Fruit fly (Drosophila melanogaster) whole organism, embryonic: ENCODE results near the gene CG33191.

ENCODE experiments used
- B-H2 ChIP-seq: fragments of 200-800 bp; sonication (Bioruptor generic); optimal IDR thresholded peaks from 2 replicates; lab custom pipeline; 2018; ENCODE audit warnings: missing biosample characterization, mild to moderate bottlenecking, missing genetic modification characterization
- CG10654 ChIP-seq: fragments of 200-800 bp; sonication (Bioruptor generic); optimal IDR thresholded peaks from 2 replicates; lab custom pipeline; 2016; ENCODE audit warnings: missing biosample characterization, missing genetic modification characterization
- CG14965 ChIP-seq: fragments of 200-800 bp; sonication (Bioruptor generic); optimal IDR thresholded peaks from 2 replicates; lab custom pipeline; 2016; ENCODE audit warnings: missing biosample characterization, missing genetic modification characterization, borderline replicate concordance
- CG32767 ChIP-seq: fragments of 200-800 bp; sonication (Bioruptor generic); IDR thresholded peaks from 2 replicates; pipeline ENCODE4 v1.3.6; 2022; ENCODE audit warnings: missing biosample characterization, missing genetic modification characterization
- Deaf1 ChIP-seq: fragments of 200-800 bp; optimal IDR thresholded peaks from 3 replicates; lab custom pipeline; 2019; ENCODE audit warnings: missing biosample characterization, mild to moderate bottlenecking, missing genetic modification characterization, moderate library complexity
- Dip2 ChIP-seq: fragments of 200-800 bp; sonication (Bioruptor generic); IDR thresholded peaks from 2 replicates; pipeline ENCODE4 v1.3.6; 2022; ENCODE audit warnings: missing biosample characterization, missing genetic modification characterization
- Dll ChIP-seq: fragments of 200-800 bp; sonication (Bioruptor generic); IDR thresholded peaks from 4 replicates; pipeline ENCODE4 v1.3.6; 2022; ENCODE audit warnings: missing biosample characterization, missing genetic modification characterization; ENCODE audit not compliant: partially characterized antibody
- kay ChIP-seq: fragments of 200-800 bp; sonication (Bioruptor generic); optimal IDR thresholded peaks from 2 replicates; lab custom pipeline; 2016; ENCODE audit warnings: missing biosample characterization, missing genetic modification characterization
- lab ChIP-seq: fragments of 200-800 bp; sonication (Bioruptor generic); optimal IDR thresholded peaks from 3 replicates; lab custom pipeline; 2017; ENCODE audit warnings: missing biosample characterization, missing genetic modification characterization, mild to moderate bottlenecking, moderate library complexity, missing genetic modification reagents
- luna ChIP-seq: fragments of 200-800 bp; sonication (Bioruptor generic); optimal IDR thresholded peaks from 2 replicates; lab custom pipeline; 2016; ENCODE audit warnings: missing biosample characterization, missing genetic modification characterization
- p53 ChIP-seq: fragments of 200-800 bp; sonication (Bioruptor generic); optimal IDR thresholded peaks from 2 replicates; lab custom pipeline; 2016; ENCODE audit warnings: missing biosample characterization, missing genetic modification characterization
- slbo ChIP-seq: fragments of 200-800 bp; sonication (Bioruptor generic); IDR thresholded peaks from 2 replicates; pipeline ENCODE4 v1.3.6; 2022; ENCODE audit warnings: missing biosample characterization, missing genetic modification characterization
- trh ChIP-seq: fragments of 200-800 bp; sonication (Bioruptor generic); optimal IDR thresholded peaks from 2 replicates; lab custom pipeline; 2016; ENCODE audit warnings: missing biosample characterization, missing genetic modification characterization
- zen ChIP-seq: fragments of 200-800 bp; sonication (Bioruptor generic); optimal IDR thresholded peaks from 3 replicates; lab custom pipeline; 2018; ENCODE audit warnings: missing biosample characterization, mild to moderate bottlenecking, missing genetic modification characterization, moderate library complexity

DNA sequence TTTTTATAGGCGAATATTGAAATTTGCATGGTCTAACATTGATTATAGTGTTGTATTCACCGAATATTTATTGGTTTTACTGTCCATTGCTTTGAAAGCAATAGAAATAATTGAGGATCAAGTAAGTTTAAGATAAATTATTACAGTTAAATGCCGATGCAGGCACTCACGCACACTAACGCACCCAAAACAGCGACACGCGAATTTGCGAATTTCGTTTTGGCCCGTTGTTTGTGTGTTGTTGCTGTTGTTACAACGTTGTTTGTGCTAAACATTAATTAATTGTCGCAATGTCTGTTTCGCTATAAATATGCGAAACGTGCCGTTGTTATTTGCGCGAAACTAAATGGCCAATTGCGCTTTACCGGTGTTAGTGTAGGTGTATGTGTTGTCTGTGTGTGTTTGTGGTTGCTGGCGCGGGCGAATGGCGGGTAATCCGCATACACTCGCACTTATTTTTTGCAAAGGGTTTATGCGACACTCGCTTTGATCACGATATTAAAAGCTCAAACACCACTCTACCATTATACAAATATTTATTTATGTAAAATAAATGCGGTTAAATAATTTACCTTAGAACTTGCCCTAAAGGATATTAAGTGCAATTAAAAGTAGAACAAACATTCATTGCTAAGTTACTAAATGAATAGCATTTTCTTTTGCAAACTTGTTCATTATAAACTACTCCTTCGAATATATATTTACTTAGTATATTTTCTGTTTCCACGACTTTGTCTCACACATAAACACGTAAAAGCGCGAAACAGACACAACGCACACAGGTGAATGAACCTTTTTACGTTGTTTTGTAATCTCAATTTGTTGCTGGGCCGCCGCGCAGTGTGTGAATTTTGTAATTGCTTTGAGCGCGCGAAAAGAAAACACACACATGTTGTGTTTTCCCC is 31.6 kb downstream of the CG33191 start:
- TF ChIP-seq Dll (GFP tag; lab: Robert Waterston, UW) (no peak), trh (GFP tag; lab: Kevin White, UChicago) (no peak), luna (GFP tag; lab: Kevin White, UChicago) (no peak), CG32767 (GFP tag; lab: Robert Waterston, UW) (no peak), Dip2 (GFP tag; lab: Robert Waterston, UW) (no peak), CG14965 (GFP tag; lab: Kevin White, UChicago) (no peak), lab (GFP tag; lab: Kevin White, UChicago) (no peak), slbo (GFP tag; lab: Robert Waterston, UW) (no peak), p53 (no peak), B-H2 (GFP tag; lab: Kevin White, UChicago) (no peak), zen (no peak), kay (GFP tag; lab: Kevin White, UChicago) (no peak), CG10654 (GFP tag; lab: Kevin White, UChicago) (no peak), Deaf1 (tag; lab: Kevin White, UChicago) (no peak)
